Worm (Caenorhabditis elegans): ENCODE measurements around the gene R148.4.

Gene R148.4

ce11 chrIII:3171382-3171781 is at the start of gene R148.4:
R148.4 (plus strand) TSS chrIII:3171592.
- no peak for TF ChIP-seq cog-1 (tag; optimal IDR thresholded peaks at IDR 0.05)
- TF ChIP-seq ztf-23 (GFP tag; IDR thresholded peaks at IDR 0.05) = no peak
- no peak for TF ChIP-seq T22C8.4 (GFP tag; IDR thresholded peaks at IDR 0.05)
- no peak for TF ChIP-seq ztf-29 (GFP tag; IDR thresholded peaks at IDR 0.05)
- no peak for TF ChIP-seq ref-1 (GFP tag; conservative IDR thresholded peaks at IDR 0.05)
- TF ChIP-seq med-1 (GFP tag; optimal IDR thresholded peaks at IDR 0.05; ENCODE audit: insufficient read depth) = no peak
- no peak for TF ChIP-seq tab-1 (GFP tag; IDR thresholded peaks at IDR 0.05)
- no peak for TF ChIP-seq flt-1 (GFP tag; IDR thresholded peaks at IDR 0.05)
- no peak for TF ChIP-seq klf-2 (GFP tag; conservative IDR thresholded peaks at IDR 0.05)

ce11 chrIII:3124209-3124786 is 47.1 kb upstream of the R148.4 start:
- TF ChIP-seq ref-1 (GFP tag; conservative IDR thresholded peaks at IDR 0.05) = no peak
- 0 out of 2 replicates have a peak, but pooled peaks have one; percentile 24 for TF ChIP-seq flt-1 (GFP tag; IDR thresholded peaks at IDR 0.05)
- no peak for TF ChIP-seq ztf-29 (GFP tag; IDR thresholded peaks at IDR 0.05)
- no peak for TF ChIP-seq cog-1 (tag; optimal IDR thresholded peaks at IDR 0.05)

ce11 chrIII:3127074-3127596 is 44.3 kb upstream of the R148.4 start, which contains the start of gene nipa-1:
nipa-1 (minus strand) TSS chrIII:3127124.
- TF ChIP-seq cog-1 (tag; optimal IDR thresholded peaks at IDR 0.05) (no peak), tab-1 (GFP tag; IDR thresholded peaks at IDR 0.05) (no peak), ref-1 (GFP tag; conservative IDR thresholded peaks at IDR 0.05) (no peak), med-1 (GFP tag; optimal IDR thresholded peaks at IDR 0.05; ENCODE audit: insufficient read depth) (no peak), klf-2 (GFP tag; conservative IDR thresholded peaks at IDR 0.05) (no peak), ztf-29 (GFP tag; IDR thresholded peaks at IDR 0.05) (no peak), T22C8.4 (GFP tag; IDR thresholded peaks at IDR 0.05) (no peak)

- no peak for TF ChIP-seq ref-1 (GFP tag; conservative IDR thresholded peaks at IDR 0.05)
- TF ChIP-seq ztf-29 (GFP tag; IDR thresholded peaks at IDR 0.05) = no peak
- TF ChIP-seq ztf-23 (GFP tag; IDR thresholded peaks at IDR 0.05) = no peak
- no peak for TF ChIP-seq T22C8.4 (GFP tag; IDR thresholded peaks at IDR 0.05)
- TF ChIP-seq cog-1 (tag; optimal IDR thresholded peaks at IDR 0.05) = no peak
- TF ChIP-seq tab-1 (GFP tag; IDR thresholded peaks at IDR 0.05) = no peak
- TF ChIP-seq med-1 (GFP tag; optimal IDR thresholded peaks at IDR 0.05; ENCODE audit: insufficient read depth) = no peak
- TF ChIP-seq flt-1 (GFP tag; IDR thresholded peaks at IDR 0.05) = no peak
- no peak for TF ChIP-seq klf-2 (GFP tag; conservative IDR thresholded peaks at IDR 0.05)
Observed at ce11 chrIII:3127613-3128012, 43.8 kb upstream of the R148.4 start.

ce11 chrIII:3129036-3129435 is 42.4 kb upstream of the R148.4 start, which contains the start of gene Y53G8B.1:
Y53G8B.1 (plus strand) TSS chrIII:3129277.
- no peak for TF ChIP-seq cog-1 (tag; optimal IDR thresholded peaks at IDR 0.05)
- TF ChIP-seq ref-1 (GFP tag; conservative IDR thresholded peaks at IDR 0.05) = no peak
- no peak for TF ChIP-seq med-1 (GFP tag; optimal IDR thresholded peaks at IDR 0.05; ENCODE audit: insufficient read depth)
- no peak for TF ChIP-seq ztf-23 (GFP tag; IDR thresholded peaks at IDR 0.05)
- TF ChIP-seq ztf-29 (GFP tag; IDR thresholded peaks at IDR 0.05) = no peak
- TF ChIP-seq tab-1 (GFP tag; IDR thresholded peaks at IDR 0.05) = no peak
- TF ChIP-seq klf-2 (GFP tag; conservative IDR thresholded peaks at IDR 0.05) = no peak
- TF ChIP-seq flt-1 (GFP tag; IDR thresholded peaks at IDR 0.05) = no peak
- no peak for TF ChIP-seq T22C8.4 (GFP tag; IDR thresholded peaks at IDR 0.05)

ce11 chrIII:3136325-3137001 is 34.9 kb upstream of the R148.4 start:
- TF ChIP-seq med-1 (GFP tag; optimal IDR thresholded peaks at IDR 0.05; ENCODE audit: insufficient read depth) (no peak), klf-2 (GFP tag; conservative IDR thresholded peaks at IDR 0.05) (no peak), cog-1 (tag; optimal IDR thresholded peaks at IDR 0.05) (no peak), ztf-29 (GFP tag; IDR thresholded peaks at IDR 0.05) (no peak), ref-1 (GFP tag; conservative IDR thresholded peaks at IDR 0.05) (no peak), ztf-23 (GFP tag; IDR thresholded peaks at IDR 0.05) (no peak), T22C8.4 (GFP tag; IDR thresholded peaks at IDR 0.05) (no peak), flt-1 (GFP tag; IDR thresholded peaks at IDR 0.05) (no peak), tab-1 (GFP tag; IDR thresholded peaks at IDR 0.05) (no peak)

ce11 chrIII:3138087-3138486 is 33.3 kb upstream of the R148.4 start:
- no peak for TF ChIP-seq T22C8.4 (GFP tag; IDR thresholded peaks at IDR 0.05)
- no peak for TF ChIP-seq ztf-29 (GFP tag; IDR thresholded peaks at IDR 0.05)
- TF ChIP-seq med-1 (GFP tag; optimal IDR thresholded peaks at IDR 0.05; ENCODE audit: insufficient read depth) = no peak
- no peak for TF ChIP-seq ref-1 (GFP tag; conservative IDR thresholded peaks at IDR 0.05)
- TF ChIP-seq klf-2 (GFP tag; conservative IDR thresholded peaks at IDR 0.05) = no peak

- no peak for TF ChIP-seq klf-2 (GFP tag; conservative IDR thresholded peaks at IDR 0.05)
- no peak for TF ChIP-seq T22C8.4 (GFP tag; IDR thresholded peaks at IDR 0.05)
- no peak for TF ChIP-seq tab-1 (GFP tag; IDR thresholded peaks at IDR 0.05)
- no peak for TF ChIP-seq flt-1 (GFP tag; IDR thresholded peaks at IDR 0.05)
- no peak for TF ChIP-seq ztf-29 (GFP tag; IDR thresholded peaks at IDR 0.05)
- TF ChIP-seq med-1 (GFP tag; optimal IDR thresholded peaks at IDR 0.05; ENCODE audit: insufficient read depth) = no peak
- TF ChIP-seq ref-1 (GFP tag; conservative IDR thresholded peaks at IDR 0.05) = no peak
- no peak for TF ChIP-seq cog-1 (tag; optimal IDR thresholded peaks at IDR 0.05)
- TF ChIP-seq ztf-23 (GFP tag; IDR thresholded peaks at IDR 0.05) = no peak
Observed at ce11 chrIII:3139144-3139543, 32.2 kb upstream of the R148.4 start, which contains the start of gene mec-12. mec-12 (minus strand) TSS chrIII:3139234.

- no peak for TF ChIP-seq ref-1 (GFP tag; conservative IDR thresholded peaks at IDR 0.05)
- no peak for TF ChIP-seq ztf-29 (GFP tag; IDR thresholded peaks at IDR 0.05)
- no peak for TF ChIP-seq tab-1 (GFP tag; IDR thresholded peaks at IDR 0.05)
- TF ChIP-seq klf-2 (GFP tag; conservative IDR thresholded peaks at IDR 0.05) = no peak
- no peak for TF ChIP-seq flt-1 (GFP tag; IDR thresholded peaks at IDR 0.05)
- no peak for TF ChIP-seq cog-1 (tag; optimal IDR thresholded peaks at IDR 0.05)
- TF ChIP-seq ztf-23 (GFP tag; IDR thresholded peaks at IDR 0.05) = no peak
- no peak for TF ChIP-seq med-1 (GFP tag; optimal IDR thresholded peaks at IDR 0.05; ENCODE audit: insufficient read depth)
- no peak for TF ChIP-seq T22C8.4 (GFP tag; IDR thresholded peaks at IDR 0.05)
Observed at ce11 chrIII:3140227-3140626, 31.2 kb upstream of the R148.4 start.

All from whole organism, midembryonic.